Worm (Caenorhabditis elegans) whole organism, young adult: ENCODE data around the gene srbc-40.

Experiments used
- F57C9.4 ChIP-seq: sonication (generic microtip); optimal IDR thresholded peaks from 2 replicates; lab custom pipeline; 2017; ENCODE audit warnings: mild to moderate bottlenecking, missing genetic modification characterization, missing compliant biosample characterization
- ets-4 ChIP-seq: fragments of 200-800 bp; sonication (Bioruptor generic); optimal IDR thresholded peaks from 2 replicates; lab custom pipeline; 2018; ENCODE audit warnings: mild to moderate bottlenecking, missing genetic modification characterization, missing compliant biosample characterization
- hmg-20 ChIP-seq: fragments of 200-800 bp; sonication (Bioruptor generic); IDR thresholded peaks from 2 replicates; pipeline ENCODE4 v1.3.6; 2022; ENCODE audit warnings: missing genetic modification reagents, missing genetic modification characterization, missing compliant biosample characterization
- hrde-1 ChIP-seq: sonication (generic microtip); optimal IDR thresholded peaks from 2 replicates; lab custom pipeline; 2016; ENCODE audit warnings: missing genetic modification characterization, mild to moderate bottlenecking, missing compliant biosample characterization, moderate library complexity, missing genotype, missing genetic modification reagents, borderline replicate concordance
- lsy-27 ChIP-seq: sonication (generic microtip); optimal IDR thresholded peaks from 2 replicates; lab custom pipeline; 2017; ENCODE audit warnings: missing genetic modification characterization, mild to moderate bottlenecking, missing compliant biosample characterization, antibody characterized with exemption, missing genotype, borderline replicate concordance; ENCODE audit not compliant: insufficient read depth
- nfya-1 ChIP-seq: sonication (generic microtip); optimal IDR thresholded peaks from 2 replicates; lab custom pipeline; 2017; ENCODE audit warnings: antibody characterized with exemption, missing compliant biosample characterization, missing genetic modification characterization, borderline replicate concordance; ENCODE audit not compliant: insufficient read depth
- snpc-3.4 ChIP-seq: sonication (generic microtip); optimal IDR thresholded peaks from 2 replicates; lab custom pipeline; 2017; ENCODE audit warnings: missing genetic modification characterization, mild to moderate bottlenecking, missing compliant biosample characterization, antibody characterized with exemption, moderate library complexity, missing genotype, missing genetic modification reagents
- snpc-4 ChIP-seq, 5 experiments: fragments of 150-350 bp in 1 of 5; sonication (generic microtip) in 4 of 5; optimal IDR thresholded peaks; 2 replicates each; lab custom pipeline; 2014 to 2018; ENCODE audit warnings: missing genetic modification characterization in 5 of 5, missing biosample characterization in 3 of 5, antibody characterized with exemption in 2 of 5, mild to moderate bottlenecking in 2 of 5, missing compliant biosample characterization in 2 of 5, missing genotype in 2 of 5, moderate library complexity in 2 of 5, missing genetic modification reagents in 1 of 5
- unc-62 ChIP-seq: fragments of 150-350 bp; optimal IDR thresholded peaks from 2 replicates; lab custom pipeline; 2014; ENCODE audit warnings: missing biosample characterization, missing genetic modification reagents, missing genetic modification characterization

- TF ChIP-seq hmg-20 (GFP tag; lab: Robert Waterston, UW) (no peak), nfya-1 (tag; lab: Kevin White, UChicago) (no peak), hrde-1 (tag; lab: Kevin White, UChicago) (no peak), unc-62 (GFP tag; lab: Kevin White, UChicago) (no peak), lsy-27 (tag; lab: Kevin White, UChicago) (no peak), ets-4 (GFP tag; lab: Kevin White, UChicago) (no peak), snpc-4 (GFP tag; optimal IDR thresholded peaks at IDR 0.05; lab: Kevin White, UChicago) (no peak), snpc-4 (tag; optimal IDR thresholded peaks at IDR 0.05; lab: Kevin White, UChicago) (no peak), snpc-3.4 (tag; lab: Kevin White, UChicago) (no peak), F57C9.4 (tag; lab: Kevin White, UChicago) (no peak)
Observed at ce11 chrV:730216-730615, 10.6 kb upstream of the srbc-40 start.
